Worm (Caenorhabditis elegans): ENCODE data around the gene K09B3.1.

The K09B3.1 gene

DNA sequence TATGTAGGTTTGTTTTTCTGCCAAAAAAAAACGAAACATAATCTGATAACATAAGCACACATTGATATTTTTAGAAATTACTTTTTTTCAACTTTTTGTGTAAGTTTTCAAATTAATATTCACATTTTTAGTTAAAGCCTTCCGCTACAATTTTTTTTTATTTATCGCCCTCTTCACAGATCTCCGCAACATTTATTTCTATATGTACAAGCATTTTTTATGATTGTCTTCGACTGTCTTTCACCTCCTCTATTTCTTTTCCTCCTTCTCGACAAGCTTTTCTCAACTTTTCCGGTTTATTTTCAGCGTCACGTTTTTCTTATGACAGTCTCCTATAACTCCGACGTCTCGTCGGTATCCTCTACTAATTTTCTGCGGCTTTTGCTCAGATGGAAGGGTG, 38.6 kb upstream of the K09B3.1 start, which contains the start of gene best-20:
best-20 (plus strand) TSS at position 301 of the 400 bp plus-strand sequence.
- no peak for TF ChIP-seq aha-1 (tag; optimal IDR thresholded peaks at IDR 0.05)
- no peak for TF ChIP-seq isw-1 (GFP tag; IDR thresholded peaks at IDR 0.05)
- no peak for TF ChIP-seq nhr-84 (tag; optimal IDR thresholded peaks at IDR 0.05)
- no peak for TF ChIP-seq nhr-20 (tag; optimal IDR thresholded peaks at IDR 0.05)
- TF ChIP-seq ceh-90 (tag; optimal IDR thresholded peaks at IDR 0.05), result no peak
- TF ChIP-seq nhr-12 (tag; optimal IDR thresholded peaks at IDR 0.05), result no peak
- no peak for TF ChIP-seq swsn-7 (tag; optimal IDR thresholded peaks at IDR 0.05)
- TF ChIP-seq lin-13 (GFP tag; optimal IDR thresholded peaks at IDR 0.05), result no peak
- TF ChIP-seq mab-9 (GFP tag; IDR thresholded peaks at IDR 0.05), result no peak
- no peak for TF ChIP-seq elt-2 (tag; optimal IDR thresholded peaks at IDR 0.05)
- no peak for TF ChIP-seq nhr-77 (tag; optimal IDR thresholded peaks at IDR 0.05)

DNA sequence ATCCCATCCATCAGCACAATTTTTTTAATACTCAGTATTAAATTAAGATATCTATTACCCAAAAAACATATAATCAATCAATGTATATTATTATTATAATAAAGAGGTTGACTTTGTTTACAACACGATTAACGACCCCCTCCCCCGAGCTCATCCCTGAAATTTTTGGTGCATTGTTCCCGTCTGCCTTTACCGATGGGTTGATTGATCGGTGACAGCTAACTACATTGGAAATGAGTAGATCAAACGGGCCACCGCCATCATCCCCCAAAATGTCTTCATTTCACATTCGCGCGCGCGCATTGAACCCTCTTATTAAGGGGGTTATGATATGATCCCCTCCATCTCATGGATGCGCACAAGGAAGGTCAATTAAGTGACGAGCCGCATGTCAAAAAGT, 34.7 kb upstream of the K09B3.1 start:
- no peak for TF ChIP-seq nhr-84 (tag; optimal IDR thresholded peaks at IDR 0.05)
- TF ChIP-seq nhr-90 (tag; optimal IDR thresholded peaks at IDR 0.05; ENCODE audit: poor library complexity), result no peak
- no peak for TF ChIP-seq sox-4 (tag; optimal IDR thresholded peaks at IDR 0.05)
- TF ChIP-seq ceh-88 (GFP tag; IDR thresholded peaks at IDR 0.05), result no peak
- no peak for TF ChIP-seq ztf-4 (tag; optimal IDR thresholded peaks at IDR 0.05)
- no peak for TF ChIP-seq alr-1 (tag; optimal IDR thresholded peaks at IDR 0.05; ENCODE audit: borderline replicate concordance)
- no peak for TF ChIP-seq nhr-12 (tag; optimal IDR thresholded peaks at IDR 0.05)
- no peak for TF ChIP-seq unc-98 (GFP tag; IDR thresholded peaks at IDR 0.05)
- no peak for TF ChIP-seq elt-3 (tag; optimal IDR thresholded peaks at IDR 0.05)
- TF ChIP-seq ces-1 (GFP tag; optimal IDR thresholded peaks at IDR 0.05), result no peak
- TF ChIP-seq C34B4.2 (tag; optimal IDR thresholded peaks at IDR 0.05), result no peak
- no peak for TF ChIP-seq aly-2 (tag; optimal IDR thresholded peaks at IDR 0.05)
- no peak for TF ChIP-seq C16A3.4 (tag; optimal IDR thresholded peaks at IDR 0.05)
- TF ChIP-seq ceh-63 (GFP tag; optimal IDR thresholded peaks at IDR 0.05), result no peak
- TF ChIP-seq nhr-85 (tag), result no peak
- TF ChIP-seq blmp-1 (tag; optimal IDR thresholded peaks at IDR 0.05), result no peak
- TF ChIP-seq isw-1 (GFP tag; IDR thresholded peaks at IDR 0.05), result no peak
- no peak for TF ChIP-seq skn-1 (tag; optimal IDR thresholded peaks at IDR 0.05)

DNA sequence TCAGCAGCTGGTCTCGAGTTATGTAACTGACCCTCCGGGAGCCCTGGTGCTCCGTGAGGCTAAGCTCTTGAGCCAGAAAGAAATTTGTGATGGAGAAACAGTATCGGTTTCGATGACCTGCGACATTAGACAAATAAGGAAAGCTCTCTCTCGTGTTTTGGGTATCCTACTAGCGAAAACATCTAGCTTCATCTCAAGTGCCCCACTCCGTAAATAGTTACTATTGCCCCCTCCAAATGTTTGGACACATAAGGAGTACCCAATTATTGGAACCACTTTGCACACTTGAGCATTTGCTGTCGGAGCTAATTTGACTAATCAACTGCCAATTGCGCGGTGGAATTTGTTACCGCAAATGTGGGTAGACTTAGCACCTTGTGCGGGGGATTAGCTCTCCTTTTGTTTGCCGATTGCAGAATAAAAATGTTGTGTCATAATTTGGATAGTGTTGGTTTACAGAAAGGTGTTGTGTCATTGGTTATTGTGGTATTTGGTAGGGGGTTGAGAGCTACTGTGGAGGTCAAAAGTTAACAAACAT, 30.5 kb upstream of the K09B3.1 start:
- peak; percentile 1 for TF ChIP-seq dsc-1 (tag; optimal IDR thresholded peaks at IDR 0.05)
- TF ChIP-seq pqm-1 (tag; optimal IDR thresholded peaks at IDR 0.05), result no peak
- TF ChIP-seq ceh-8 (GFP tag; optimal IDR thresholded peaks at IDR 0.05), result peak; percentile 54

DNA sequence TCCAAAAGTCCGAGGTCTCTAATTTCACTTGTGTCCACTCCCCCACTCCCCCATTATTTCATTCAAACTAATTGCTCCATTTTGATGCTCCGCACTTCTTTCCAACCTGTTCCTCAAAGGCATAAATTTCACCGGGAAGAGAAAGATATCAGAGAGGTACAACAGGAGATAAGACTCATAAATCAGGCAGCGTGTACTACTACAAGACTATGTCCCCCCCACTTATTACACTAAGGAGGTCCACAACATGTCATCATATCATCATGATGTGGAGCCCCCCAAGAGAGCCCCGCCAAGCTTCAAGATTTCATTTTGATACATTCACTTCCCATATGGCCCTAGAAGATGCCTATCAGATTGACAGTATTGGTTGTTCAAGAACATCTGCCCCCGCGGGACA, 29.1 kb upstream of the K09B3.1 start:
- peak; percentile 34 for TF ChIP-seq rnt-1 (tag; optimal IDR thresholded peaks at IDR 0.05)
- no peak for TF ChIP-seq ztf-11 (tag; optimal IDR thresholded peaks at IDR 0.05)

DNA sequence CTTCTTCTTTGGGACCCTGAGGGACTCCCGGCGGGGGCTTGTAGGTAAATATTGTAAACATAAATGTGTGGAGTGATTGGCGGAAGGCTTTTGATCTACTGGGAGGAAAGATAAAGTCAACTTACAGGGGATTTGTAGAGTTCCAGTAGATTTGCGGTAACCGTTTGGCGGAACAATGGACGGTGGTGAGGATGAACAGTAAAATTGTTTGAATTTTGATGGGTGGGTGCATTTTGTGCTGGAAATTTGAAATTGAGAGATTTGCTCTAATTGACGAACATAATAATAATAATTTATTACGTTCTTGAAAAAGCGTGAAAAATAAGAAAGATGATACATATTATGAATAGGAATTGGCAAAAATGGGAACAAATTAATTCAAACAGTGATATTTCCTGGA, 27.9 kb upstream of the K09B3.1 start, which contains the start of gene vab-2:
vab-2 (minus strand) TSS at position 238 of the 400 bp plus-strand sequence.
- TF ChIP-seq pqm-1 (tag; optimal IDR thresholded peaks at IDR 0.05), result no peak
- no peak for TF ChIP-seq tlp-1 (tag; optimal IDR thresholded peaks at IDR 0.05)
- TF ChIP-seq zip-4 (GFP tag; optimal IDR thresholded peaks at IDR 0.05), result no peak
- TF ChIP-seq nhr-84 (tag; optimal IDR thresholded peaks at IDR 0.05), result no peak
- no peak for TF ChIP-seq xbp-1 (tag; optimal IDR thresholded peaks at IDR 0.05)
- TF ChIP-seq C04F5.9 (tag; optimal IDR thresholded peaks at IDR 0.05), result no peak
- no peak for TF ChIP-seq mab-9 (GFP tag; IDR thresholded peaks at IDR 0.05)
- no peak for TF ChIP-seq mef-2 (tag; optimal IDR thresholded peaks at IDR 0.05)
- TF ChIP-seq nhr-11 (tag; optimal IDR thresholded peaks at IDR 0.05), result no peak
- no peak for TF ChIP-seq snu-23 (GFP tag; optimal IDR thresholded peaks at IDR 0.05)
- no peak for TF ChIP-seq ets-5 (GFP tag; IDR thresholded peaks at IDR 0.05)
- no peak for TF ChIP-seq pag-3 (tag; optimal IDR thresholded peaks at IDR 0.05; ENCODE audit: borderline replicate concordance, insufficient read depth)
- no peak for TF ChIP-seq C16A3.4 (tag; optimal IDR thresholded peaks at IDR 0.05)
- no peak for TF ChIP-seq nhr-71 (tag; optimal IDR thresholded peaks at IDR 0.05)
- TF ChIP-seq lin-35 (GFP tag; optimal IDR thresholded peaks at IDR 0.05), result no peak
- TF ChIP-seq nhr-77 (tag; optimal IDR thresholded peaks at IDR 0.05), result no peak
- no peak for TF ChIP-seq mep-1 (tag; optimal IDR thresholded peaks at IDR 0.05)
- TF ChIP-seq aha-1 (tag; optimal IDR thresholded peaks at IDR 0.05), result no peak

All from whole organism, L1 larva.